Worm (Caenorhabditis elegans): Measurements from ENCODE around the gene tps-1.

- TF ChIP-seq him-1 (tag; optimal IDR thresholded peaks at IDR 0.05) (no peak), W03F9.2 (tag; optimal IDR thresholded peaks at IDR 0.05) (no peak)
These were observed 12.4 kb downstream of the tps-1 start for ce11 chrX:17461958-17462357.

Data from whole organism, L4/young adult.